Worm (Caenorhabditis elegans): ENCODE results near the gene srbc-55.
"Not testable (repeated sequence)": the region's sequence is repeated elsewhere in the genome, so short reads cannot be mapped to it uniquely, and the experiment has no call there.

ce11 chrV:15803748-15804147 lies 26.1 kb downstream of the srbc-55 start, which contains the start of gene T26E4.18:
- TF ChIP-seq him-1, dao-5 (tag; optimal IDR thresholded peaks at IDR 0.05): not testable (repeated sequence)

All from whole organism, L4/young adult.